Worm (Caenorhabditis elegans): Measurements from ENCODE around the gene C15H9.5.
A peak's percentile ranks its signal among the peaks of the same experiment; 100 is the strongest.

C15H9.5 gene

DNA sequence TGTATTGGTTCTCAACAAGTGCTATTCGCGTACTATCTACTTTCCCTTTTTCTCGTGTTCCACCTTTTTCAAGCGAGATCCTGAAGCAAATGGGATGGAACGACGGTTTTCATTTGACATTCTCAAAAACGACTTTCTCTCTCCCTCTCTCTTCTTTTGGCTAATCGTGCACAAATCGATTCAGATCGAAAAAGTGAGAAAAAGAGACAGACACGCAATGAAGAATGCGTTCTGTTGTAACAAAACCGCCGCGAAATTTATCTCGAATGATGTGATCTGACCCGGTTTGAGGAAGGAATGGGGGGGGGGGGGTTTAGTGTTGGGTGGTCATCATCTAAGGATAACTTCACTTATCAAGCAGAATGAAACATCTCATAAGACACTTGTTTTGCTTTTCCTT is 28.7 kb upstream of the C15H9.5 start:
- TF ChIP-seq syd-9 (tag; optimal IDR thresholded peaks at IDR 0.05) (no peak), Y22D7AL.16 (tag; optimal IDR thresholded peaks at IDR 0.05) (no peak), ama-1 (optimal IDR thresholded peaks at IDR 0.05) (no peak)

DNA sequence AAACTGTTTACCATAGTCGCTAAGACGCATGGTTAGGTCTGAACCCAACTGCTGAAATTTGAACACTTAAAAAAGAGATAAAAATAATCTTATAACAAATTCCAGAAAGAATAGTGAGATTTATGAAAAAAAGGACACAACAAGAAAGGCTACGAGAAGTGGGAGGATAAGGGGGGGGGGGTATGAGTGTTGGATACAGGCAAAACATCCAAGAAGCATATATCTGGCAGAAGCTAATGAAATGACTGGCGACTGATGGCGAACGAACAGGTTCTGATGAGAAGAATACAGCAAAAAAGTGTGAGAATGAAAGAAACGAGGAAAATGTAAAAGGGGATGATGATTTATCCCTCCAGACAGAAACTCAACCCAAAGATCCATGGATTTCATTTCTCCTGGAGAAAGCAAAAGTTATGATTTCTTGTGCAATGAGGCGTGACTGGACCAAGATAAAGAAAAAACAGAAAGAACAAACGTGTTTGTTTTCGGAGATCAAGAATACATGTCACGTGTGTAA is 27.1 kb upstream of the C15H9.5 start, which contains the start of gene ptr-4:
Gene ptr-4 (minus strand): TSS at position 51 of the 517 bp plus-strand sequence.
- no peak for TF ChIP-seq nhr-232 (tag; optimal IDR thresholded peaks at IDR 0.05)
- TF ChIP-seq tbx-2 (tag; optimal IDR thresholded peaks at IDR 0.05) = no peak
- no peak for TF ChIP-seq hlh-15 (tag; optimal IDR thresholded peaks at IDR 0.05)
- TF ChIP-seq ahr-1 (tag; optimal IDR thresholded peaks at IDR 0.05) = no peak
- no peak for TF ChIP-seq pqm-1 (tag; optimal IDR thresholded peaks at IDR 0.05)
- no peak for TF ChIP-seq pha-4 (tag; optimal IDR thresholded peaks at IDR 0.05)
- TF ChIP-seq syd-9 (tag; optimal IDR thresholded peaks at IDR 0.05) = no peak
- TF ChIP-seq unc-3 (GFP tag; conservative IDR thresholded peaks at IDR 0.05) = no peak
- no peak for TF ChIP-seq unc-3 (tag; optimal IDR thresholded peaks at IDR 0.05)
- no peak for TF ChIP-seq npax-4 (tag; optimal IDR thresholded peaks at IDR 0.05)
- TF ChIP-seq nhr-11 (tag; optimal IDR thresholded peaks at IDR 0.05) = no peak
- TF ChIP-seq ceh-48 (tag; optimal IDR thresholded peaks at IDR 0.05) = no peak
- no peak for TF ChIP-seq ceh-9 (tag; optimal IDR thresholded peaks at IDR 0.05)
- no peak for TF ChIP-seq ceh-19 (GFP tag; optimal IDR thresholded peaks at IDR 0.05)
- no peak for TF ChIP-seq T23F11.4 (GFP tag; optimal IDR thresholded peaks at IDR 0.05)
- TF ChIP-seq lin-11 (tag; optimal IDR thresholded peaks at IDR 0.05) = no peak
- no peak for TF ChIP-seq Y22D7AL.16 (tag; optimal IDR thresholded peaks at IDR 0.05)
- no peak for TF ChIP-seq fkh-10 (GFP tag; optimal IDR thresholded peaks at IDR 0.05)
- TF ChIP-seq ztf-16 (tag; optimal IDR thresholded peaks at IDR 0.05) = no peak
- no peak for TF ChIP-seq tbx-7 (tag; optimal IDR thresholded peaks at IDR 0.05)
- TF ChIP-seq elt-4 (tag; optimal IDR thresholded peaks at IDR 0.05) = no peak

DNA sequence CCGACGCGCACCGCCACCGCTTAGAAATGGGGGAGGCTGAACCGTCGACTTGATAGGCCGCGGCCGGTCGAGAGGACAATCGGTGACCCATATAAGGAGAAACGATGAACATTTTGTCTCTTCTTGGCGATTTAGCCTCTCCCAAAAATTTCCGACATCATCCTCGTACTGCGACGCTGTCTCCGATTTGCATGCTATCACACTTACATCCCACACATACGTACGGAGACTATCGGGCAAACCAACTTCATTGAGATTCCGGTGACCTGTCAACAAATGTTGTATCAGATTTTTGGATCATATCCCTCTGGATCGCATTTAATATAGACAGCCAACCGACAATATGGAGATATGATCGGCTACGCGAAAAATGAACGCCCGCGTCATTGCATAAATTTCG is 26.5 kb upstream of the C15H9.5 start:
- TF ChIP-seq pros-1 (tag; optimal IDR thresholded peaks at IDR 0.05) (no peak), ref-2 (tag; optimal IDR thresholded peaks at IDR 0.05) (peak; percentile 35), pqm-1 (tag; optimal IDR thresholded peaks at IDR 0.05) (no peak), K02D7.2 (tag; optimal IDR thresholded peaks at IDR 0.05) (no peak), ztf-16 (tag; optimal IDR thresholded peaks at IDR 0.05) (no peak), pha-4 (tag; optimal IDR thresholded peaks at IDR 0.05) (no peak)

DNA sequence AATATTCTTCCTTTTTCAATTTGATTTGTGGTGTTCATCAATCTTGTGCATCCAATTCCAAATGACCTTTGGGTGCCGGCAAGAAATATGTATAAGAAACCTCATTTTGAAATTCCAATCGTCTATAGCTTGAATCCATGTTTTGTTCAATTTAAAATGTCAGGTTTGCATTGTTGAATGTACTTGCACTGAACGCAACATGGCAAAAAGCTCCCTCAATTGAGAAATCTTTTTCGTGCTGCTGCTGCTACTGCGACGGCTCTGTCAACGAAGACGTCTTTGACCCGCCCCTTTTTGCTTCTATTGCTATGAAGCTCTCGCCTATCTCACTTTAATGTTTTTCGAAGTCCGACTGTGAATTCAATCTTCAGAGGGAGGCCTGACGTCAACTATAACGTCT is 17.9 kb upstream of the C15H9.5 start, which contains the start of gene lgc-58:
Gene lgc-58 (plus strand): TSS at position 301 of the 400 bp plus-strand sequence.
- no peak for TF ChIP-seq lim-6 (tag; optimal IDR thresholded peaks at IDR 0.05)
- TF ChIP-seq ceh-14 (tag; optimal IDR thresholded peaks at IDR 0.05) = no peak
- no peak for TF ChIP-seq eyg-1 (tag; optimal IDR thresholded peaks at IDR 0.05)
- TF ChIP-seq pax-1 (tag; optimal IDR thresholded peaks at IDR 0.05) = no peak
- TF ChIP-seq C08G9.2 (tag; optimal IDR thresholded peaks at IDR 0.05) = no peak
- TF ChIP-seq syd-9 (tag; optimal IDR thresholded peaks at IDR 0.05) = no peak
- no peak for TF ChIP-seq ahr-1 (tag; optimal IDR thresholded peaks at IDR 0.05)
- TF ChIP-seq sox-2 (GFP tag; IDR thresholded peaks at IDR 0.05) = no peak
- no peak for TF ChIP-seq rnt-1 (tag; optimal IDR thresholded peaks at IDR 0.05)

DNA sequence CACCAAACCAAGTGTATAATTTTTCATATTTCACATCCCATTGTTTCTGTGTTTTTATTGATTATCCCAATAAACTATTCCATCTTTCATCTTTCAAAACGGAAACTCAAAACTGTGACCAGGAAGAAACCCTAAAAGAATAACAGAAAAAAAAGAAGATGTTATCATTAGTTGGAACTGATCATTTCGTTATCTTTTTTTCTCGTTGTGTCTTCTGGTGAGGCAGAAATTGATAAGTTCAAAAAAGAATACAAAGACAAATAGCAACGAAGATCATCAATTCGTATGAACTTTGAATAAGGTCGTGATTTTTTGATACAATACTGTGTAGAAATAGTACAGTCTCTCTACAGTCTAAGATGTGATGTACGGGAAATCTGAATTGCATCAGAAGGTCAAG is 11.3 kb upstream of the C15H9.5 start:
- TF ChIP-seq che-1 (tag; optimal IDR thresholded peaks at IDR 0.05) = no peak
- peak; percentile 28 for TF ChIP-seq elt-2 (tag; optimal IDR thresholded peaks at IDR 0.05)
- no peak for TF ChIP-seq pat-9 (tag; optimal IDR thresholded peaks at IDR 0.05)
- TF ChIP-seq odd-2 (tag; optimal IDR thresholded peaks at IDR 0.05) = no peak
- no peak for TF ChIP-seq hlh-8 (tag; optimal IDR thresholded peaks at IDR 0.05)
- no peak for TF ChIP-seq fkh-10 (GFP tag; optimal IDR thresholded peaks at IDR 0.05)
- no peak for TF ChIP-seq mec-3 (tag; optimal IDR thresholded peaks at IDR 0.05; ENCODE audit: borderline replicate concordance)
- no peak for TF ChIP-seq unc-55 (GFP tag; optimal IDR thresholded peaks at IDR 0.05)
